Worm (Caenorhabditis elegans) whole organism, L1 larva: ENCODE data around the gene rps-14.

Experiments
- C04F5.9 ChIP-seq: sonication (generic microtip); optimal IDR thresholded peaks from 2 replicates; lab custom pipeline; 2016; ENCODE audit warnings: missing genetic modification characterization, missing compliant biosample characterization
- Y116A8C.19 ChIP-seq: sonication (generic microtip); optimal IDR thresholded peaks from 2 replicates; lab custom pipeline; 2016; ENCODE audit warnings: missing compliant biosample characterization, missing genetic modification characterization, borderline replicate concordance
- blmp-1 ChIP-seq: fragments of 150-350 bp; optimal IDR thresholded peaks from 2 replicates; lab custom pipeline; 2014; ENCODE audit warnings: missing biosample characterization, missing genetic modification characterization
- ceh-90 ChIP-seq: sonication (generic microtip); optimal IDR thresholded peaks from 2 replicates; lab custom pipeline; 2016; ENCODE audit warnings: missing genetic modification characterization, missing compliant biosample characterization
- dpl-1 ChIP-seq, 3 experiments: fragments of 150-350 bp in 2 of 3; sonication (generic microtip) in 1 of 3; optimal IDR thresholded peaks; 2 replicates each; lab custom pipeline; 2014 to 2017; ENCODE audit warnings: missing biosample characterization in 3 of 3, missing genetic modification characterization in 3 of 3, missing genetic modification reagents in 3 of 3
- dsc-1 ChIP-seq: sonication (generic microtip); optimal IDR thresholded peaks from 2 replicates; lab custom pipeline; 2016; ENCODE audit warnings: mild to moderate bottlenecking, missing genetic modification characterization, missing compliant biosample characterization
- efl-1 ChIP-seq, 4 experiments: fragments of 150-350 bp; optimal IDR thresholded peaks in 3 of 4; peaks in 1 of 4; 1 replicate in 1 of 4; 2 replicates in 3 of 4; lab custom pipeline; 2014; ENCODE audit warnings: missing biosample characterization in 2 of 4, missing genetic modification characterization in 2 of 4, missing genetic modification reagents in 2 of 4
- elt-2 ChIP-seq: sonication (generic microtip); optimal IDR thresholded peaks from 2 replicates; lab custom pipeline; 2016; ENCODE audit warnings: missing genetic modification characterization, mild to moderate bottlenecking, inconsistent platforms, missing compliant biosample characterization, missing genetic modification reagents
- elt-3 ChIP-seq, 6 experiments: fragments of 150-350 bp in 1 of 6; sonication (generic microtip); optimal IDR thresholded peaks; 2 replicates each; lab custom pipeline; 2017 to 2018; ENCODE audit warnings: missing biosample characterization in 6 of 6, missing genetic modification characterization in 6 of 6, inconsistent platforms in 1 of 6
- fos-1 ChIP-seq: fragments of 150-350 bp; optimal IDR thresholded peaks from 2 replicates; lab custom pipeline; 2014; ENCODE audit warnings: missing biosample characterization, missing genetic modification characterization
- hpl-2 ChIP-seq: fragments of 150-350 bp; optimal IDR thresholded peaks from 2 replicates; lab custom pipeline; 2014; ENCODE audit warnings: missing biosample characterization, missing genetic modification reagents, missing genetic modification characterization
- lin-13 ChIP-seq: fragments of 150-350 bp; optimal IDR thresholded peaks from 2 replicates; lab custom pipeline; 2014; ENCODE audit warnings: missing biosample characterization, missing genetic modification reagents, missing genetic modification characterization
- lin-14 ChIP-seq: fragments of 200-800 bp; sonication (Bioruptor generic); optimal IDR thresholded peaks from 2 replicates; lab custom pipeline; 2018; ENCODE audit warnings: mild to moderate bottlenecking, missing genetic modification characterization, moderate library complexity, missing compliant biosample characterization
- lin-15B ChIP-seq: fragments of 150-350 bp; sonication (generic microtip); optimal IDR thresholded peaks from 3 replicates; lab custom pipeline; 2014; ENCODE audit warnings: missing biosample characterization, missing genetic modification characterization
- lin-35 ChIP-seq, 2 experiments: fragments of 150-350 bp; optimal IDR thresholded peaks; 2 replicates each; lab custom pipeline; 2014; ENCODE audit warnings: missing biosample characterization in 2 of 2, missing genetic modification characterization in 2 of 2, missing genetic modification reagents in 2 of 2
- lin-39 ChIP-seq: fragments of 150-350 bp; optimal IDR thresholded peaks from 2 replicates; lab custom pipeline; 2014; ENCODE audit warnings: missing biosample characterization, missing genetic modification reagents, missing genetic modification characterization
- lir-3 ChIP-seq: sonication (generic microtip); optimal IDR thresholded peaks from 2 replicates; lab custom pipeline; 2016; ENCODE audit warnings: mild to moderate bottlenecking, missing genetic modification characterization, moderate library complexity, missing compliant biosample characterization; ENCODE audit not compliant: poor library complexity
- lsy-2 ChIP-seq, 2 experiments: fragments of 150-350 bp; optimal IDR thresholded peaks; 2 replicates each; lab custom pipeline; 2014; ENCODE audit warnings: missing biosample characterization in 2 of 2, missing genetic modification characterization in 2 of 2
- mef-2 ChIP-seq: fragments of 150-350 bp; optimal IDR thresholded peaks from 2 replicates; lab custom pipeline; 2014; ENCODE audit warnings: missing biosample characterization, missing genetic modification characterization
- nhr-19 ChIP-seq: fragments of 200-800 bp; sonication (Bioruptor generic); conservative IDR thresholded peaks from 2 replicates; pipeline ENCODE4 v1.3.6; 2022; ENCODE audit warnings: missing genetic modification characterization, missing compliant biosample characterization
- nhr-20 ChIP-seq: sonication (generic microtip); optimal IDR thresholded peaks from 2 replicates; lab custom pipeline; 2016; ENCODE audit warnings: mild to moderate bottlenecking, missing genetic modification characterization, missing compliant biosample characterization
- nhr-71 ChIP-seq: sonication (generic microtip); optimal IDR thresholded peaks from 2 replicates; lab custom pipeline; 2016; ENCODE audit warnings: mild to moderate bottlenecking, missing genetic modification characterization, moderate library complexity, missing compliant biosample characterization
- nhr-77 ChIP-seq: fragments of 150-350 bp; optimal IDR thresholded peaks from 2 replicates; lab custom pipeline; 2014; ENCODE audit warnings: missing biosample characterization, missing genetic modification characterization
- nhr-84 ChIP-seq: sonication (generic microtip); optimal IDR thresholded peaks from 2 replicates; lab custom pipeline; 2017; ENCODE audit warnings: missing biosample characterization, missing genetic modification characterization
- nhr-90 ChIP-seq: sonication (generic microtip); optimal IDR thresholded peaks from 2 replicates; lab custom pipeline; 2016; ENCODE audit warnings: mild to moderate bottlenecking, missing genetic modification characterization, missing compliant biosample characterization; ENCODE audit not compliant: poor library complexity
- pqm-1 ChIP-seq: sonication (generic microtip); optimal IDR thresholded peaks from 3 replicates; lab custom pipeline; 2017; ENCODE audit warnings: missing biosample characterization, missing genetic modification characterization
- rnt-1 ChIP-seq: sonication (generic microtip); optimal IDR thresholded peaks from 2 replicates; lab custom pipeline; 2016; ENCODE audit warnings: mild to moderate bottlenecking, missing genetic modification characterization, moderate library complexity, missing compliant biosample characterization
- snpc-4 ChIP-seq: fragments of 150-350 bp; optimal IDR thresholded peaks from 2 replicates; lab custom pipeline; 2014; ENCODE audit warnings: missing biosample characterization, missing genetic modification characterization
- snu-23 ChIP-seq: sonication (generic microtip); optimal IDR thresholded peaks from 2 replicates; lab custom pipeline; 2016; ENCODE audit warnings: missing genetic modification characterization, missing compliant biosample characterization
- sox-4 ChIP-seq: sonication (generic microtip); optimal IDR thresholded peaks from 2 replicates; lab custom pipeline; 2016; ENCODE audit warnings: missing genetic modification characterization, missing compliant biosample characterization
- sup-37 ChIP-seq: fragments of 200-800 bp; sonication (Bioruptor generic); optimal IDR thresholded peaks from 2 replicates; lab custom pipeline; 2018; ENCODE audit warnings: mild to moderate bottlenecking, missing genetic modification characterization, missing compliant biosample characterization
- unc-130 ChIP-seq: fragments of 150-350 bp; optimal IDR thresholded peaks from 2 replicates; lab custom pipeline; 2017; ENCODE audit warnings: missing biosample characterization, missing genetic modification characterization, inconsistent platforms
- zag-1 ChIP-seq: fragments of 150-350 bp; optimal IDR thresholded peaks from 2 replicates; lab custom pipeline; 2014; ENCODE audit warnings: missing biosample characterization, missing genetic modification characterization
- zip-4 ChIP-seq: fragments of 200-800 bp; sonication (Bioruptor generic); optimal IDR thresholded peaks from 2 replicates; lab custom pipeline; 2018; ENCODE audit warnings: mild to moderate bottlenecking, missing genetic modification characterization, moderate library complexity, missing compliant biosample characterization
- ztf-11 ChIP-seq, 2 experiments: sonication (generic microtip); optimal IDR thresholded peaks; 2 replicates each; lab custom pipeline; 2016 to 2017; ENCODE audit warnings: missing genetic modification characterization in 2 of 2, missing biosample characterization in 1 of 2, missing compliant biosample characterization in 1 of 2
- ztf-4 ChIP-seq: fragments of 150-350 bp; optimal IDR thresholded peaks from 2 replicates; lab custom pipeline; 2014; ENCODE audit warnings: missing biosample characterization, missing genetic modification characterization

Gene rps-14

ce11 chrIII:7216226-7216625 is 36.8 kb upstream of the rps-14 start, which contains the start of gene R151.1:
R151.1 (plus strand) TSS chrIII:7216526.
- no peak for TF ChIP-seq rnt-1 (tag; lab: Kevin White, UChicago)
- no peak for TF ChIP-seq fos-1
- no peak for TF ChIP-seq pqm-1 (tag; lab: Kevin White, UChicago)
- no peak for TF ChIP-seq ztf-4
- no peak for TF ChIP-seq lir-3 (tag; lab: Kevin White, UChicago)
- TF ChIP-seq elt-2 = no peak
- TF ChIP-seq nhr-90 (tag; lab: Kevin White, UChicago) = no peak
- no peak for TF ChIP-seq lin-13 (GFP tag; lab: Kevin White, UChicago)
- no peak for TF ChIP-seq zag-1 (tag; lab: Kevin White, UChicago)
- no peak for TF ChIP-seq nhr-84 (tag; lab: Kevin White, UChicago)
- TF ChIP-seq lin-15B (tag; lab: Kevin White, UChicago) = no peak
- no peak for TF ChIP-seq sup-37 (GFP tag; lab: Kevin White, UChicago)
- TF ChIP-seq dsc-1 (tag; lab: Kevin White, UChicago) = no peak
- TF ChIP-seq sox-4 (tag; lab: Kevin White, UChicago) = no peak
- TF ChIP-seq mef-2 (tag; lab: Kevin White, UChicago) = no peak
- TF ChIP-seq lin-39 (tag; lab: Kevin White, UChicago) = no peak
- TF ChIP-seq C04F5.9 = no peak
- no peak for TF ChIP-seq unc-130 (tag; lab: Kevin White, UChicago)
- TF ChIP-seq, all 84 proteins: peak for 0

ce11 chrIII:7215532-7215931 is 36.1 kb upstream of the rps-14 start:
- no peak for TF ChIP-seq efl-1 (optimal IDR thresholded peaks at IDR 0.05; lab: Kevin White, UChicago)
- peak in 1 of 2 experiments; percentile 44 for TF ChIP-seq efl-1 (GFP tag; optimal IDR thresholded peaks at IDR 0.05 in 1 of 2; lab: Kevin White, UChicago)
- no peak for TF ChIP-seq zip-4
- TF ChIP-seq elt-3 (tag; optimal IDR thresholded peaks at IDR 0.05; lab: Kevin White, UChicago) = no peak
- TF ChIP-seq ceh-90 (tag; lab: Kevin White, UChicago) = no peak
- TF ChIP-seq rnt-1 (tag; lab: Kevin White, UChicago) = peak; percentile 63
- TF ChIP-seq snpc-4 = no peak
- TF ChIP-seq nhr-77 (tag; lab: Kevin White, UChicago) = no peak
- peak in 1 of 2 experiments; percentile 41 for TF ChIP-seq lsy-2 (tag; optimal IDR thresholded peaks at IDR 0.05; lab: Kevin White, UChicago)
- peak; percentile 49 for TF ChIP-seq nhr-71
- 0 out of 2 replicates have a peak, but pooled peaks have one; percentile 6 for TF ChIP-seq nhr-19 (GFP tag; lab: Robert Waterston, UW)
- TF ChIP-seq hpl-2 (GFP tag; lab: Kevin White, UChicago) = no peak
- TF ChIP-seq lin-35 (GFP tag; optimal IDR thresholded peaks at IDR 0.05; lab: Kevin White, UChicago) = peak in 1 of 2 experiments; percentile 13
- no peak for TF ChIP-seq nhr-90 (tag; lab: Kevin White, UChicago)
- peak; percentile 9 for TF ChIP-seq snu-23 (GFP tag; lab: Kevin White, UChicago)
- peak; percentile 62 for TF ChIP-seq lin-14 (GFP tag; lab: Kevin White, UChicago)

- no peak for TF ChIP-seq Y116A8C.19 (tag; lab: Kevin White, UChicago)
- peak; percentile 49 for TF ChIP-seq elt-2
- TF ChIP-seq ztf-11 (tag; optimal IDR thresholded peaks at IDR 0.05; lab: Kevin White, UChicago) = no peak
- peak; percentile 2 for TF ChIP-seq nhr-20 (tag; lab: Kevin White, UChicago)
- no peak for TF ChIP-seq dpl-1 (GFP tag; optimal IDR thresholded peaks at IDR 0.05; lab: Kevin White, UChicago)
- TF ChIP-seq lin-14 (GFP tag; lab: Kevin White, UChicago) = peak; percentile 46
- peak in 1 of 6 experiments; percentile 28 for TF ChIP-seq elt-3 (tag; optimal IDR thresholded peaks at IDR 0.05; lab: Kevin White, UChicago)
- TF ChIP-seq blmp-1 = peak; percentile 94
- peak in 1 of 2 experiments; percentile 14 for TF ChIP-seq lin-35 (GFP tag; optimal IDR thresholded peaks at IDR 0.05; lab: Kevin White, UChicago)
- TF ChIP-seq nhr-19 (GFP tag; lab: Robert Waterston, UW) = 0 out of 2 replicates have a peak, but pooled peaks have one; percentile 9
These were observed 32.6 kb upstream of the rps-14 start for ce11 chrIII:7212028-7212427.
